Worm (Caenorhabditis elegans): ENCODE measurements around the gene gcy-29.

Gene gcy-29

DNA sequence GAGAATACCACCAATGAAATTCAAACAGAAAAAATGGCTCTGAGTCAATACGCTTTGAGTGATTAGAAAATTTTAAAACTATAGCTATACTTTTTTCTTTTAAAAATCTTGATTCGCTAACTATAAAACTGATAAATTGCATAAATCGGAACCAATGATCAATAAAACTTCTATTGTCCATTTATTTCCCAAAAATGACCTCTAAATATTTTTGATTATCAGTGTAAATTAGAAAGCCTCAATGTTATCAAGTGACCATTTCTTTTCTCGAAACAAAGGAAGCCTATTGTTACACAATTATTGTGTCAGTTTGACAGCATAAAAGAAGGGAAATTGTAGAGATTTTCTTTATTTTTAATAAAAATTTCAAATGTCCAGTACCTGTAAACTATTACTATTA, 48.5 kb downstream of the gcy-29 start, which contains the start of gene K10H10.4:
K10H10.4 (plus strand) TSS at position 301 of the 400 bp plus-strand sequence.
- no peak for TF ChIP-seq hmbx-1 (tag; optimal IDR thresholded peaks at IDR 0.05)
- no peak for TF ChIP-seq flt-1 (GFP tag; IDR thresholded peaks at IDR 0.05)
- TF ChIP-seq ets-7 (tag; optimal IDR thresholded peaks at IDR 0.05), result no peak
- TF ChIP-seq hnd-1 (tag; optimal IDR thresholded peaks at IDR 0.05), result no peak
- TF ChIP-seq ceh-36 (tag; optimal IDR thresholded peaks at IDR 0.05), result no peak
- no peak for TF ChIP-seq B0310.2 (tag; optimal IDR thresholded peaks at IDR 0.05)

DNA sequence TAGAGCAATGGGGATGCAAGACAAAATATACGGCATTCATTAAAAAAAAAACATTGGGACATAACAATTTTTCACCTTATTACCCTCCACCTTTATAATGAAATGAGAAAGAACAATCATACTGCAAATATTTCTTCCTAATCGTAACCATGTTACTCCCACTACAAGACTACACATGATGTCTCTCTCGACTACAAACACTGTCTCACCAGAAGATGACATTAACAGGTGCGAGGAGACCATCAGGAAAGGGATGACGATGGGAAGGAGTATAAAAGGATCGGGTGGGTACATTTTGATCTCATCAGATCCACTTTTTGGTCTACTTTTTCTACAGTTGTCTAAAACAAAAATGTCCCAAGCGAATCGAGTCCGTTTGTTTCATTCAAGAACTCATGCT, 50.7 kb downstream of the gcy-29 start, which contains the start of gene dhs-8:
dhs-8 (plus strand) TSS at position 179 of the 400 bp plus-strand sequence.
- TF ChIP-seq hmbx-1 (tag; optimal IDR thresholded peaks at IDR 0.05) (no peak), tbx-11 (GFP tag; IDR thresholded peaks at IDR 0.05) (no peak), sea-1 (GFP tag; conservative IDR thresholded peaks at IDR 0.05) (no peak), aly-1 (tag; optimal IDR thresholded peaks at IDR 0.05) (no peak), tra-4 (tag; optimal IDR thresholded peaks at IDR 0.05) (no peak), scrt-1 (GFP tag; IDR thresholded peaks at IDR 0.05) (no peak), hmg-4 (GFP tag; optimal IDR thresholded peaks at IDR 0.05) (no peak), hnd-1 (tag; optimal IDR thresholded peaks at IDR 0.05) (no peak), ama-1 (optimal IDR thresholded peaks at IDR 0.05) (no peak), B0310.2 (tag; optimal IDR thresholded peaks at IDR 0.05) (no peak), flt-1 (GFP tag; IDR thresholded peaks at IDR 0.05) (no peak), tbx-37 (GFP tag; conservative IDR thresholded peaks at IDR 0.05) (no peak), ets-7 (tag; optimal IDR thresholded peaks at IDR 0.05) (no peak), ceh-13 (GFP tag; optimal IDR thresholded peaks at IDR 0.05) (no peak)

DNA sequence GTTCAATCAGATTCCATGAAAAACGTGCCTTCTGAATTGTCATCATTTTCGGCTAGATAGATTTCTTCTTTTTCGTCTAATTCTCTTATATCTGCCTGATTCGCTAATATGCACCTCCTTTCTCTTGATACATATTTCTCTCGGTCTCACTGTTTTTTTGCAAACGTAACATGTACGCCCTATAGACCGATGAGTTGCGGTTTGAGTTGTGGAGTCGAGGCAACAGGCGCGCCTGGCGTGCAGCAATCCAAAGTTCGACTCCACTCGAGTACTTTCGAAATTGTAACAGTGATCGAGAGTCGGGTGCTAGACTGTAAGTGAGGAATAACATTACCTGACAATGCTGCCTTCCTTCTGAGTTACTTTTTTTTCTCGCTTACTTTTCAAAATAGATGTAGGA, 51.8 kb downstream of the gcy-29 start:
- TF ChIP-seq tbx-11 (GFP tag; IDR thresholded peaks at IDR 0.05) (peak; percentile 90), ceh-13 (GFP tag; optimal IDR thresholded peaks at IDR 0.05) (peak; percentile 89), flt-1 (GFP tag; IDR thresholded peaks at IDR 0.05) (peak; percentile 91), tbx-37 (GFP tag; conservative IDR thresholded peaks at IDR 0.05) (peak; percentile 48; the same call in 1 of the 2 replicates), pes-1 (GFP tag; IDR thresholded peaks at IDR 0.05) (peak; percentile 93), hnd-1 (tag; optimal IDR thresholded peaks at IDR 0.05) (peak; percentile 95), scrt-1 (GFP tag; IDR thresholded peaks at IDR 0.05) (peak; percentile 91), ama-1 (optimal IDR thresholded peaks at IDR 0.05) (no peak), sea-1 (GFP tag; conservative IDR thresholded peaks at IDR 0.05) (peak; percentile 92), ceh-36 (tag; optimal IDR thresholded peaks at IDR 0.05) (peak; percentile 93), ets-7 (tag; optimal IDR thresholded peaks at IDR 0.05) (peak; percentile 80), tra-4 (tag; optimal IDR thresholded peaks at IDR 0.05) (peak; percentile 86), B0310.2 (tag; optimal IDR thresholded peaks at IDR 0.05) (peak; percentile 84), hmbx-1 (tag; optimal IDR thresholded peaks at IDR 0.05) (peak; percentile 87), F13C5.2 (tag; optimal IDR thresholded peaks at IDR 0.05) (peak; percentile 90), aly-1 (tag; optimal IDR thresholded peaks at IDR 0.05) (peak; percentile 97), hmg-4 (GFP tag; optimal IDR thresholded peaks at IDR 0.05) (peak; percentile 98)

DNA sequence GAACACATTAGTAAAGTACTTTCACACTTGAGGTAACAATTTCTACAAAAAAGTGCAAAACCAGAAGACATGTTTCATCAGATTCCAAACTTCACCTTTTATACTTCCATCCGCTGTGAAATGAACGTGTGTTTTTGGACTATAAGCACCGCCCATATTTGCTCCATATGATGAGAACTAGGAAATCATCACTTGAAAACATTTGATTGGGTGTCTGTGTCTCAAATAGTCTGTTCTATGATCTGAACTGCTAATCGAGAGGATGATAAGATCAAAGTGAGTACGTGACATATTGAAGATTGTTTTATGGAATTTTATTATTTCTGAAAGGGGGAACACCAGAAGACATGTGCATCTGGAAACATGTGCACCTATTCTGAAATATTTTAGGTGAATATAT, 53.2 kb downstream of the gcy-29 start:
- TF ChIP-seq hnd-1 (tag; optimal IDR thresholded peaks at IDR 0.05), result no peak
- no peak for TF ChIP-seq scrt-1 (GFP tag; IDR thresholded peaks at IDR 0.05)
- TF ChIP-seq tbx-11 (GFP tag; IDR thresholded peaks at IDR 0.05), result no peak
- TF ChIP-seq pes-1 (GFP tag; IDR thresholded peaks at IDR 0.05), result no peak
- TF ChIP-seq ceh-13 (GFP tag; optimal IDR thresholded peaks at IDR 0.05), result no peak

DNA sequence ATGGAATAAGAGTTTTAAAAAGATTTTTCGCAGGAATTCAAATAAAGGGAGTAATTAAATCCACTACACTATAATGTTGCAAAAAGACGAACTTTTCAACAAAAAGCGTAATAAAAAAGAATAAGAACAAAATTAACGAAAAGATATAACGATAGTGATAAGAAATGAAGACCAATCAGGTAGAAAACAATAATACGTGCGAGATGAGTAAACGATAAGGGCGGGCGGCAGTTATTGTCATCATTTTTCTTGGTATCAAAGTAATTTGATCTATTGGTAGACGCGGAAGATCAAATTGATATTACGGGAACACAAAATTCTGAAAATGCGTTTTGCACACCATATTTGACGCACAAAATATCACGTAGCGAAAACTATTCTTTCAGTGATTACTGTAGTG, 54.1 kb downstream of the gcy-29 start:
- TF ChIP-seq ets-7 (tag; optimal IDR thresholded peaks at IDR 0.05) (no peak), B0310.2 (tag; optimal IDR thresholded peaks at IDR 0.05) (no peak), ceh-36 (tag; optimal IDR thresholded peaks at IDR 0.05) (no peak)

DNA sequence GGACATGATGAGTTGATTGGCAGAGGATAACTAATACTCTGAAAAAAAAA, 54.4 kb downstream of the gcy-29 start, which contains the start of gene cysl-2:
cysl-2 (minus strand) TSS at position 38 of the 50 bp plus-strand sequence.
- TF ChIP-seq hnd-1 (tag; optimal IDR thresholded peaks at IDR 0.05) (no peak), hmbx-1 (tag; optimal IDR thresholded peaks at IDR 0.05) (no peak), ets-7 (tag; optimal IDR thresholded peaks at IDR 0.05) (no peak), sea-1 (GFP tag; conservative IDR thresholded peaks at IDR 0.05) (no peak), tbx-11 (GFP tag; IDR thresholded peaks at IDR 0.05) (no peak), flt-1 (GFP tag; IDR thresholded peaks at IDR 0.05) (no peak), pes-1 (GFP tag; IDR thresholded peaks at IDR 0.05) (no peak), F13C5.2 (tag; optimal IDR thresholded peaks at IDR 0.05) (no peak)

DNA sequence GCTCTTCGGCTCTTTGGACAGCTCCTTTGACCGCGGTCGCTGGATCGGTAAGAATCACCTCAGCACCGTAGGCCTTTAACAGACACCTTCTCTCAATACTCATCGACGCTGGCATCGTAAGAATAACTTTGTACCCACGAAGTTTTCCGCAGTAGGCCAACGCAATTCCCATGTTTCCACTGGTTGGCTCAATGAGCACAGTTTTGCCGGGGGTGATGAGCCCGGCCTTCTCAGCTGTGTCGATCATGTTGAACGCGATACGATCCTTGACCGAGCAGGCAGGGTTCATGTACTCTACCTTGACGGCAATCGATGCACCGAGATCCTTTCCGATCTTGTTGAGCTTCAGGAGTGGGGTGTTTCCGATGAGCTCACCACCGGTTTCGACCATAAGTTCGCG, 54.6 kb downstream of the gcy-29 start:
- TF ChIP-seq hmbx-1 (tag; optimal IDR thresholded peaks at IDR 0.05) (no peak), pes-1 (GFP tag; IDR thresholded peaks at IDR 0.05) (no peak), tbx-11 (GFP tag; IDR thresholded peaks at IDR 0.05) (no peak), sea-1 (GFP tag; conservative IDR thresholded peaks at IDR 0.05) (no peak), tra-4 (tag; optimal IDR thresholded peaks at IDR 0.05) (no peak), ceh-36 (tag; optimal IDR thresholded peaks at IDR 0.05) (no peak)

DNA sequence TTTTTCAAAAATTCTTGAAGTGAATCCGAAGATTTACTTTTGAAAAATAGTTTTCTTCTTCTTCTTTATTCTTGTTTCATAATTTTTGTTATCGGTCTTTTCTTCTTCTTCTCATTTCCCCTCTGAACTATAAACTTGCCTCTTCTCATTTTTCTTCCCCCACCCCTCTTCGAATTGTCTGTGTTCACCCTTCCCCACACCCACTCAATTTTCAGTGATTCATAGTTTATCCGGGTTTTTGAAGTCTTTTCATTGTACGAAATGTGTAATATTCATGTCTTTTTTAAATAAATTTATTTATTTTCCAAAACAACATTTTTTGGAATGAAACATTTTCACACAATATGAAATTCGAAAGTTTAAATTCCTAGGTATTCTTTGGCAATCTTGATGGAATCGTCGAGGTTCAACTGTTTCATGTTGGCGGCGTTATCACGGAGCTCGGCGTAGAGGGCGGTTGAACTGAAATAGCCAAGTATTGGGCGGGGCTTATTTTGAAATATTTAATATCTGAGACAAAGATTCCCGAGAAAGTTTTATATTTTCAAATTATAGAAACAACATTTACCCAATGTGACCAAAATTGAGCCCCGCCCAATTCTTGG, 55.9 kb downstream of the gcy-29 start:
- TF ChIP-seq F13C5.2 (tag; optimal IDR thresholded peaks at IDR 0.05) (no peak), B0310.2 (tag; optimal IDR thresholded peaks at IDR 0.05) (no peak), pes-1 (GFP tag; IDR thresholded peaks at IDR 0.05) (no peak), sea-1 (GFP tag; conservative IDR thresholded peaks at IDR 0.05) (no peak), ceh-13 (GFP tag; optimal IDR thresholded peaks at IDR 0.05) (no peak)

All from whole organism, early embryonic.